Worm (Caenorhabditis elegans): Measurements from ENCODE around the gene F25A2.1.

The F25A2.1 gene

DNA sequence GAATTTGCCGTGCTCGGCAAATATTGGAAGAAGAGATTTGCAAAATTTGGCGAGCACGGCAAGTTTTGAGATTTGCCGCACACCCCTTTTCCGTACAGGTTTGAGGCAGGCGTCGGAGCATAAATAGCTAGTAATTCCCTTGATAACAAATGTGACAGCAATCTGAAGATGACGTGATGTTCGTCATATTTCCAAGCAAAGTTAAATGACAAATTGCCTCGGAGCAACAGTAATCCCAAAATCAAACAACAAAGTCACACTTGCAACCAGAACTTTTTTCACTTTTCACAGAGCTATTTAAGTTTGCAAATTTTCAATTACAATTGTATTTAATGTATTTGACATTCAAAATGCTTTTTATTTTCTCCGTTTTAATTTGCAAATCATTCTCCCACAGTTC, at the start of gene F25A2.1:
F25A2.1 (plus strand) TSS at position 301 of the 400 bp plus-strand sequence.
- no peak for TF ChIP-seq unc-62 (GFP tag; optimal IDR thresholded peaks at IDR 0.05)

DNA sequence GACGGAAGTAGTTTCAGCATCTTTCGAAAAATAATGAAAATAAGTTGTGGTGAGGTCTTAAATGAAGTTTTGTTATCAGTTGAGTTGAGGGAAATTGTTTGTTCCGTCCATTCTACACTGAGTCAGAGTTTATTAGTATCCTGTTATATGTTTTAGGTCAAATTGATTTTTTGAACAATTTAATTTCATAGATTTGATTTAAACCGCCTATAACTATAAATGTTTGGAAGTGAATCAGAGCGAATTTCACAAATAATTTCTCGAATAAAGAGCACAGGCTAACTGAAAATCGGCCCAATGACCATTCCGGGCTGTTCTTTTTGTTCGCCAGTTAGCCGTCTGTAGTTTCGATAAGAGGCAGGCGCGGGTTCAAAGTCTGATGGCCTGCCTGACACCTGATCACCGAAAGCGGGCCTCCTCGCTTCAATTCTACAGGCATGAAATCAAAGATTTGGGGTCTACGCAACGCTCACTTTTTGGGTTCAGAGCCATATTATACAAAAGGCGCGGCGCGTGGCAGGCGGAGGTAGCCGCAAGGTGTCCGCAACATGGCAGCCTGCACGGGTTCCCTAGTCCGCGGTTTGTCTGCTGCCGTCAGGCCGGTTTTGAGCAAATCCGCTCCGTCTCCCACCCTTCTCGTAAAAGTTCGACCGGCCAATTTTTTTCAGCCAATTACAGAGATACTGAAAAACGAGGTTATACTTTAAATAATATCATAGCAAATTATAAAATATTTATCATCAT, 47.3 kb upstream of the F25A2.1 start, which contains the start of gene W07B8.4:
W07B8.4 (minus strand) TSS at position 51 of the 744 bp plus-strand sequence.
- TF ChIP-seq unc-62 (GFP tag; optimal IDR thresholded peaks at IDR 0.05) = no peak

DNA sequence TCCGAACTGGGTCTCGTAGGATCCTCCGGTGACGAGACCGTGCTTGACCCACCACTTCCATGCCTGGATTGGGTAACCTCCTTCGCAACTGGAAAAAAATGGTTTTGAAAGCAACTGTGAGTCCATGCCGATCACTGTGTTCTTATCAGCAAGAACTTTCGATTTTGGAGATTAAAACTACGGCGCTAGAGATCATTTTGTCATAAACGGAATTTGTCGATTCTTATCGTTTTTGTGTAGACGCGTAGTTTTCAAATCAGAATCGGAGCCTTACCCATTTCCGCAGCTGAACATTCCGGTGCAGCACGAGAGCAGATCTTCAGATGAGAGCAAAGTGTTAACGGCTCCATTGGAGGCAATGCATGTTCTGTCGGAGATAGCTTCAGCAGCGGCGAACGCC, 46.2 kb upstream of the F25A2.1 start:
- no peak for TF ChIP-seq unc-62 (GFP tag; optimal IDR thresholded peaks at IDR 0.05)

DNA sequence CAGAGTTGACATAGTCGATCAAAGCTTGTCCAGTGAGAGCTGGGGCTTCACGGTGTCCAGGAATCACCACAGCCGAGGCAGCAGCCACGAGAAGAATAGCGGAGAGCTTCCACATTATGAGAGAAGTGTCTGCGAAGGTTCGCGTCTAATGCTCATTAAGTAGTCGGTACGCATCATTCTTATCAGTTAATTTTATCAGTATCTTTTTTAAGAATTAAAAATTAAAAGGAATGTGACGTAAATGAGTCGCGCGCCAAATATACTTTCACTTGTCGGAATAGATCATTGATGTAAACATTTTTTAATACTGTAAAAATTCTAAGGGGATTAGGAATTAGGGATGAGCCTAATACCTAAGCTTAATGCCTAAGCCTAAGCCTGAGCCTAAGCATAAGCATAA, 45.5 kb upstream of the F25A2.1 start, which contains the start of gene cpr-5:
cpr-5 (minus strand) TSS at position 197 of the 400 bp plus-strand sequence.
- no peak for TF ChIP-seq unc-62 (GFP tag; optimal IDR thresholded peaks at IDR 0.05)

DNA sequence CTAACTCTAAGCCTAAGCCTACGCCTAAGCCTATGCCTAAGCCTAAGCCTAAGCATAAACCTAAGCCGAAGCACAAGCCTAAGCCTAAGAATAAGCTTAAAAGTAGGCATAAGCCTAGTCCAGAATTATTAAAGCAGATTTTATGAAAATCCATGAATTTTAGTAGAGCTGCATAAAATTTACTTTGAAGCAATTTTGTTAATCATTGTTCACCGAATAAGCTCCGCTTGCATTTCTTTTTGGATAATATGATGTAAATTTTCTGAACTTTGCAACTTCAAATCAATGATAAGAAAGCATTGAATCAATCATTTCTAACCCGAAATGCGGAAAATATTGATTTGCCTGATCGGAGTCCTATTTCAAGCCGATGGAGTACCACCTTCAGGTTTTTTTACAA, 45.1 kb upstream of the F25A2.1 start, which contains the start of gene cpr-8:
cpr-8 (plus strand) TSS at position 301 of the 400 bp plus-strand sequence.
- TF ChIP-seq unc-62 (GFP tag; optimal IDR thresholded peaks at IDR 0.05) = no peak

DNA sequence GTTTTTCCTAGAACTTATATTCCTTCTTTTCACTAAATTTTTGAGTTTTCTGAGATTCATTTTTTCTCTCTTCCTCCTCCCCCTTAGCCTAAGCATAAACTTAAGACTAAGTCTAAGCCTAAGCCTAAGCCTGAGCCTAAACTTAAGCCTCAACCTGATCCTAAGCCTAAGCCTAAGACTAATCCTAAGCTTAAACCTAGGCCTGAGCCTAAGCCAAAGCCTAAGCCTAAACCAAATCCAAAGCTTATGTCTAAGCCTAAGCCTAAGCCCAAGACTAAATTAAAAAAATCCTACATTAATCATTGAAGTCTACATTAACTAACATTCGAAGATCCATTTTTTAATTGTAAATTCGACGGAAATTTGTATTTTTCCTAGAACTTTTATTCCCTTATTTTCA, 38.6 kb upstream of the F25A2.1 start:
- TF ChIP-seq unc-62 (GFP tag; optimal IDR thresholded peaks at IDR 0.05) = no peak

DNA sequence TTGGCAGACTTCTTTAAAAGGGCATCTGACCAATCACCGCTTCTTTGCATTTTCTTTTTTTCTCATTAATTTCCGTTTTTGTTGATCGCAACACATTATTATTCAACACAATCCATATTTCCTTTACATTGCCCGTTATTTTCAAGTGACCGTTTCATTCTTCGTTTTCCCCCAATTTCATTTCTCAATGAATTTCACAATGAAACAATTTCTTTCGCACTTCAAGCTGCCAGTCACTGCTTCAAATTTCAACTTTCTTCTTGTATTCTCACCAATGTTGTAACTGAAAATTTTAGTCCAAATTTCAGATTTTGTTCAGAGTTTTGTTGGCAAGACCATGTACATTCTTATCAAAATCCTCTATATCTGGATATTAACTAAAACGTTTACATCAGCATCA, 37.9 kb upstream of the F25A2.1 start, which contains the start of gene cutl-22:
cutl-22 (plus strand) TSS at position 301 of the 400 bp plus-strand sequence.
- TF ChIP-seq unc-62 (GFP tag; optimal IDR thresholded peaks at IDR 0.05) = no peak

DNA sequence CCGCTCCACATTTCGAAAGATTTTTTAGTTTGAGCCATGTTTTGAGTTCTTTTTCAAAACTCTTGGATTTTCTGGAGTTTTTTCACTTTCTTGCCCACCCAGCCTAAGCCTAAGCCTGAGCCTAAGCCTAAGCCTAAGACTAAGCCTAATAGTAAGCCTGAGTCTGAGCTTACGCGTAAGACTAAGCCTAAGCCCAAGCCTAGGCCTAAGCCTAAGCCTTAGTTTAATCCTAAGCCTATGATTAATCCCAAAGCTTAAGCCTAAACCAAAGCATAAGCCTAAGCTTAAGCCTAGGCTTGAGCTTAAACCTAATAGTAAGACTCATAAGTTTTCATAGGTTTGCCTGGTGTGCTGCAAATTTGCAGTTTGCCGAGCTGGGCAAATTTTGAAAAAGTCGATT, 37.1 kb upstream of the F25A2.1 start:
- no peak for TF ChIP-seq unc-62 (GFP tag; optimal IDR thresholded peaks at IDR 0.05)

DNA sequence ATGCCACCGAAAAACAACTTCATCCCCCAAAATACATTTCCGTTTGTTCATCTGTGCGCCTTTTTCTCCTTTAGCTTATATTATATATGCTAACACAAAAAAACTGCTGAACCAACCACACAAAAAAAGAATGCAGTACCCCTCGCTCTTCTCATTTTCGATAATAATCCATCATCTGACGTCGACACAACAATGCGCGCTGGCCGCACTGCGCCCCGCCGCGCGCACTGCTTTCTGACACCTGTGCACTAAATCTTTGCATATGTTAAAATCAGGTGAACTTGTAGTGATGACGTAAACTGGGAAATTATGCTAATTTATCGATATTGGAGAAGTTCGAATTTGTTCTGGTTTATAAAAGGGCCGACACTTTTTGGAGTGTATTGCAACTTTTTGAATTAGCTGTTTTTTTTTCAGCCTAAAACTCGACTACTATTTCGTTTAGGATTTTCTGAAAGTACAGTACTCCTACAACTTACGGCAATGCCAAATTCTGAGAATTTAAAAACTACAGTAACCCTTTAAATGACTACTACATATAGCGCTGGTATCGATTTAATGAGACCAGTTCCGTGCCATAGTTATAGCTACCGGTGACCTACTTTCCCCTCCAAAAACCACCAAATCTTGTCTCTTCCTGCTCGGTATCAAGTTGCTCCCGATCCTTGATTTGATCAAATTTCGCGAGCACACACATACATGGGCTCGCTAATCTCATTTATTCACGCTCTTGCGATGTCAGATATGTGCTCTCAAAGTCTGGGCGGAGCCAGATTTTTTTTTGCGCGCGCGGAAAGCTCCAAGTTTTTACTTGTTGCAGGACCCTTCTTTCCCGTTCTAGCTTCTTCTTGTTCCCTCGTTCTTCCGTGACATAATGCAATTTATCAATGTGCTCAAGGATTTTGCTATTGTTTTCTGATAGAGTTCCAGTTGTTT, 29.4 kb upstream of the F25A2.1 start:
- TF ChIP-seq unc-62 (GFP tag; optimal IDR thresholded peaks at IDR 0.05) = no peak

DNA sequence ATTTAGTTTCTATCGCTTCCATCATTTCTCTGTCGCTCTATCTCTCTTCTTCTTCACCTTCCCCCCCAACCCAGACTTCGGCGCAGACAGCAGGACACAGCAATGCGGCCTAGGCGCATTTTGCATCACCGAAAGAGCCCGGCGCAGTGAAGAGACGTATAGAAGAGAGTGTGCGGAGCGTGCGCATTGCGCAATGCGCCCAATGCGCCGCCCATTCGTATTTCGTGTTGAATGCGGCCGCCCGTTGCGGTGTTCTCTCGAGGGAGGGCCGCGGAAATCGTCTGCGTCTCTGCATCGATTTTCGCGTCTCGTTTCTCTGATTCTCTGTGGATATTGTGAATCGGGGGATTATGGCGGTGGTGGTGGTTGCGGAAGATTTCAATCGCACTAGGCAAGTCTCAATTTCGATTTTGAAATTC, 28.0 kb upstream of the F25A2.1 start:
- no peak for TF ChIP-seq unc-62 (GFP tag; optimal IDR thresholded peaks at IDR 0.05)

DNA sequence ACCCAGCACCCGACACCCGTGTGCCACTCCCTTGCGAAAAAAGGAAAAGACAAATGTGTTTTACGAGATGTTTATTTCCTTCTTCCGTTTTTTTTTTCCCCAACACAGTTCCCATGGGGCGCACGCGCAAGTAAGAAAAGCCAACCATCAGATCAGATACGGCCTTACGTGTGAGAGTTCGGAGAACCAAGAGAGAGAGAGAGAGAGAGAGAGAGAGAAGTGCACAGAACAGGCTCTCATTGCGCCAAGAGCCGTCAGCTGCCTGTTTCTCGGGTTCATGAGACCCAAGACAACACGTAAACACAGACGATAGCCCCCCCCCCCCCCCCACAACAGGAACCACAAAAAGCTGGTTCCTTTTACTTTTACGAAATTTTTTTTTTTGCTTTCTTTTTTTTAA, 27.5 kb upstream of the F25A2.1 start:
- TF ChIP-seq unc-62 (GFP tag; optimal IDR thresholded peaks at IDR 0.05) = no peak

DNA sequence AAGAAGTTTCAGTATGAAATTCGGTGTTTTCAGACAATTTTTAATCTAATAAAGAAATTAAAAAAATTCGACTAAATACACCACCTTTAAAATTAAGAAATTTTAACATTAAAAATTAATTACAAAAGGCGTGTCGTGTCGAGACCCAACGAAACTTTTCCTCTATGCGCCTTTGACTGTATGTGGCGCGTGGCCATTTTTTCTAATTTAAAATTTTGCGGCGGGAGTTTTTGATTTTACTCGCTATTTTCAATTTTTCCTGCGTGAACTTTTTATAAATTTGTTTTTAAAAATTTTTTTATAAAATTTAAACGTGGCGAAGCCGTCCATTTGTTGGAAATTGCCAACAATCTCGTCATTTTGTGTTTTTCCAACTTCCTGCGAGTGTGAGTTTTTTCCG, 26.6 kb upstream of the F25A2.1 start:
- no peak for TF ChIP-seq unc-62 (GFP tag; optimal IDR thresholded peaks at IDR 0.05)

DNA sequence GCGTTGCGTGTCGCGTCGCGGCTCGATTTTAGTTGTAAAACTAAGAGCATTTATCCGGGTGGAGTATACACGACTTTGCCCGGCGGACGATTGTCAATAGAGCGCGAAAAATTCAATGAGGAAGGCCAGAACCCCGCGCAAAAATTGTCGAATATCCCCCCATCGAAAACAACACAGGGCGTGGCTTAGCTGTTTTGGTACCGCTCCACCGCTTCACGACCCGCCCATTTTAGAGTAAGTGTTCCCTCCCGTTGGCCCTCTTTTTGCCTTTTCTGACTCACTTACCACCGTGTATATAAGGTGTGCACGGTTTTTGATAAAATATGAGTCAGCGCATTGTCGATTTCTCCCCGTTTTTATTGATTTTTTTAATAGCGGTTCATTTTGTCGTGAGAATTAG, 26.0 kb upstream of the F25A2.1 start:
- no peak for TF ChIP-seq unc-62 (GFP tag; optimal IDR thresholded peaks at IDR 0.05)

DNA sequence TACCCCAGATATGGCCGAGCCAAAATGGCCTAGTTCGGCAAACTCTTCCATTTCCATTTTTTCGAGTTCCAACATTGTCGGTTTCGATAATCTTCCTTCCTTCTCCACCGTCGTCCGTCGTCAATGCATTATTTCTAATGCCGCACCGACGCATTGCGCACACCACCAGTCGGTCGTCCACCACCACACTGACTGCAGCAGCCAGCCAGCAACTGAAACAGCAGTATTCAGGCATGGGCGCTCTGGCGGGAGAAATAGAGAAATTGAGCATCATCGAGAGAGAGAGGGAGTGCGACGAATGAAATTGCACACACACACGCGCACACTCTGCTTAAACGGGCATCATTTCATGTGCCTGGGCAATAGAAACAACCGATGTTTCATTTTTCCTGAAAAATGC, 25.5 kb upstream of the F25A2.1 start:
- TF ChIP-seq unc-62 (GFP tag; optimal IDR thresholded peaks at IDR 0.05) = no peak

DNA sequence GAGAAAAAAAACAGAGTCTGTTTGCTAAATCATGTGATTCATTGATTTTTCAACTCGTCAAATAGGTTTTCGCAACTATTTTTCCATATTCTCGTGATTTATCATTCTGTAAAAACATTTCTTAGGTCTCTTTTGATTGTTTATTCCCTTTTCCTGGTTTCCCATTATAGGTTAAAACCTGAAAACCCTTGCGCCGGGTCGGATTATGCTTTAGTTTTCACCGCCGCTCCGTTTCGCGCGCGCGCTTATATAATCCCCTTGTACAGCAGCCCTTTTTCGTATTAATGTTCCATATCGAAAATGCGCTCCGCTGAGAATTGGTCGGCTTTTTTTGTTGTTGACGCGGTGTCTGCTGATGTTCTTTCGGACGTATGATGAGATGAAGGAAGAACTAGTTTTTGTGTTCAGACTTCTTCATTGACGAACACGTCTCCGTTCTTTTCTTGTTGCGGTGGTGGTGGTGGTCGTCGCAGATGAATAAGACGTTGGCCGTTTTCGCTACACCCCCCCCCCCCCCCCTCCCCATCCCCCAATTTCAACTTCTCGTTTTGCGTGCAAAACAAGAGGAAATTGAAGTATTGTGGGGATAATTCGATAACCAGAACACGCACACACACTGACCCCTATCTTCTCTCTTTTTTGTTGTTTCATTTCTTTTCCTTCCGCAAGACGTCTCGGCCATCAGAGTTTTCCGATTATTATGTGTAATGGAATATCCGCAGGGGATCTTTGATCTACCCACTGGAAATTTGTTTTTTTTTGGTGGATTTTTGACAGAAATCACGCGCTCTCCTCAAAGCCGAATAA, 24.7 kb upstream of the F25A2.1 start:
- no peak for TF ChIP-seq unc-62 (GFP tag; optimal IDR thresholded peaks at IDR 0.05)

DNA sequence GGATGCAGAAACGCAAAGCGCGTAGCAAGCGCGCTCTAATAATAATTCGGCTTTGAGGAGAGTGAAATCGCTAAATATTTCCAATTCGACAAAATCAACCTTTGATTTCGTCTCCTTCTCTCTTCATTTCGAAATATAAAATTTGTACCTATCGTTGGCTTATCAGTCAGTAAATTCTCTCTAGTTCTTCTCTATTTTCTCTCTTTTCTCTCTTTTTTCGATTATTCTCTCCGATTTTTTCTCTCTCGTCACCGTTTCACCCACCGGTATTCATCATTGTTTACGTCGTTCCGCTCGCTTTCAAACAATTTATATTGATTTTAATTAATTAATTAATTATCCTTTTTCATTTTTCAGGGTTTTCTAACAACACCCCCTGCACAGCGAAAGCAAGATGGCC, 23.5 kb upstream of the F25A2.1 start, which contains the start of gene cmd-1:
cmd-1 (plus strand) TSS at position 358 of the 400 bp plus-strand sequence.
- TF ChIP-seq unc-62 (GFP tag; optimal IDR thresholded peaks at IDR 0.05) = no peak

All from whole organism, dauer.